Worm (Caenorhabditis elegans) whole organism, midembryonic: ENCODE measurements around the gene H12D21.11.

Source experiments
- T22C8.4 ChIP-seq: fragments of 200-800 bp; sonication (Bioruptor generic); IDR thresholded peaks from 2 replicates; pipeline ENCODE4 v1.3.6; 2022; ENCODE audit warnings: missing genetic modification characterization, missing compliant biosample characterization
- med-1 ChIP-seq: sonication (generic microtip); optimal IDR thresholded peaks from 2 replicates; lab custom pipeline; 2017; ENCODE audit warnings: missing genetic modification characterization, mild to moderate bottlenecking, missing compliant biosample characterization, antibody characterized with exemption, missing genetic modification reagents; ENCODE audit not compliant: insufficient read depth
- ref-1 ChIP-seq: fragments of 200-800 bp; sonication (Bioruptor generic); conservative IDR thresholded peaks from 2 replicates; pipeline ENCODE4 v1.3.6; 2022; ENCODE audit warnings: missing genetic modification reagents, missing genetic modification characterization, missing compliant biosample characterization
- tab-1 ChIP-seq: fragments of 200-800 bp; sonication (Bioruptor generic); IDR thresholded peaks from 2 replicates; pipeline ENCODE4 v1.3.6; 2022; ENCODE audit warnings: missing genetic modification characterization, missing compliant biosample characterization

DNA sequence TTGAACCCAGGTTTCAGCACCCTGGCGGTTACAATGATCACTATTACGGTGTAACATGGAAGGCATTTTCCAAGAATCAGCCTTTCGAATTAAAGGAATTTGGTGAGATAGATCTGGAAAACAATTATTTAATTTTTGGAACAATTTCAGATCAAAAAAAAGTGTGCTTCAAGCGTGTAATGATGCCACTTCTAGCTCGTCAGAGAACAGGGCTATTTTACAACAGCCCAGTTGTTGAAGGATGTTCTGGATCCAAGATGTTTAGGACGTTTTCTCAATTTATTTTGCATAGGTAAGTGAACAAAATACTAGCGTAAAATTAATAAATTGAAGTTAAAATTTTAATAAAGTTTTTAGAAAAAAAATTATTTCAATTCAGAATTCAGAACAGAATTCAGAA, 14.8 kb upstream of the H12D21.11 start:
- TF ChIP-seq ref-1 (GFP tag; lab: Robert Waterston, UW) (no peak), med-1 (no peak), T22C8.4 (GFP tag; lab: Robert Waterston, UW) (no peak), tab-1 (GFP tag; lab: Robert Waterston, UW) (no peak)
